Worm (Caenorhabditis elegans): ENCODE measurements around the gene lgc-58.

Gene lgc-58

DNA sequence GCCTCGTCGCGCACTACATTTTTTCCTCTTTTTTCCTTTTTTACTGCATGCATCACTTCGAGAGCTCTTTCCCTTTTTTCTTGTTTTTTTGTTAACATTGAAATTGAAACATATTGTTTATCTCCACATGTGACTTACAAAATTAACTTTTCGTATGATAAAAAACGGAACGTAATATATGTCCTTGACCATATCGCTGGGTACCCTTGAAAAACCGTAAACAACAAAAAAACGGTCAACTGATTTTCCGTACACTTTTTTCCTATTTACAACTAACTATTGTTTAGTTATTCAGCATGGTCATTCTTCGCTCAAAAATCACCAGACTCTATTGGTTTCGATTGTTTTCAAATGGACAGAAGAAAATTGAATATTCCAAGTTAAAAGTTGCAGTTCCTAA is 46.7 kb downstream of the lgc-58 start, which contains the start of gene nnt-1 (continued):
- TF ChIP-seq lin-15B (tag; optimal IDR thresholded peaks at IDR 0.05) = no peak

DNA sequence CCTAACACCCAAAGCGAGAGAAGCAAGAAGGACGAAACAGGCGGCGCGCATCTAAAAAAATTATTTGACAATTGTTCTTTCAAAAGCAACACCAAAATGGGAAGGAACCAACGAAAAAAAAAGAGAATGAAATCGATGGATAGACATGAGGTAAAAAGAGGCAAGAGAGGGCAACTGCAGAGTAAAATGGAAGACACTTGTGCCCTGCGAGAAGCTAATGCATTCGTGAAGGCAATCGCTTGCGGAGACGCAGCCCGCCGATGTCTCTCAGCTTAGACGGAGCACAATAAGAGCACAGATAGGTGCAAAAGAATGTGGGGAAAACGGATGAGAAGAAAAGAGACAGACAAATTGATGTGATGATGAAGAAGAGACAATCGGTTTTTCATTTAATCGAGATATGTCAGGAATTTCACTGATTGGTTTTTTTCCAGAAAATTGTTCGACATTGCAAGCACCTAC is 52.9 kb downstream of the lgc-58 start, which contains the start of gene C15H9.9:
TSS of gene C15H9.9 (minus strand) at position 51 of the 462 bp plus-strand sequence.
- no peak for TF ChIP-seq pqm-1 (tag; optimal IDR thresholded peaks at IDR 0.05)
- no peak for TF ChIP-seq nhr-90 (tag; optimal IDR thresholded peaks at IDR 0.05; ENCODE audit: poor library complexity)
- peak; percentile 10 for TF ChIP-seq nhr-20 (tag; optimal IDR thresholded peaks at IDR 0.05)
- peak; percentile 47 for TF ChIP-seq tbx-2 (tag; optimal IDR thresholded peaks at IDR 0.05)
- TF ChIP-seq lin-14 (GFP tag; optimal IDR thresholded peaks at IDR 0.05) = peak; percentile 76
- TF ChIP-seq lsy-2 (tag; optimal IDR thresholded peaks at IDR 0.05) = peak in 1 of 2 experiments; percentile 30
- peak; percentile 25 for TF ChIP-seq swsn-7 (tag; optimal IDR thresholded peaks at IDR 0.05)
- TF ChIP-seq nhr-71 (tag; optimal IDR thresholded peaks at IDR 0.05) = peak; percentile 39
- no peak for TF ChIP-seq fkh-4 (tag; optimal IDR thresholded peaks at IDR 0.05; ENCODE audit: borderline replicate concordance)
- TF ChIP-seq ceh-88 (GFP tag; IDR thresholded peaks at IDR 0.05) = no peak
- peak; percentile 26 for TF ChIP-seq snu-23 (GFP tag; optimal IDR thresholded peaks at IDR 0.05)
- no peak for TF ChIP-seq mab-9 (GFP tag; IDR thresholded peaks at IDR 0.05)
- TF ChIP-seq xbp-1 (tag; optimal IDR thresholded peaks at IDR 0.05) = peak; percentile 5
- TF ChIP-seq fkh-8 (tag; optimal IDR thresholded peaks at IDR 0.05) = peak; percentile 12
- TF ChIP-seq dsc-1 (tag; optimal IDR thresholded peaks at IDR 0.05) = peak; percentile 57
- TF ChIP-seq nhr-47 (tag; optimal IDR thresholded peaks at IDR 0.05) = peak; percentile 15
- peak; percentile 44 for TF ChIP-seq rnt-1 (tag; optimal IDR thresholded peaks at IDR 0.05)
- TF ChIP-seq ceh-82 (tag; optimal IDR thresholded peaks at IDR 0.05) = peak in 2 of 3 experiments; percentile 25 to 26
- TF ChIP-seq fkh-10 (GFP tag; optimal IDR thresholded peaks at IDR 0.05) = peak; percentile 32

ce11 chrX:6128773-6129172 is 53.5 kb downstream of the lgc-58 start:
- no peak for TF ChIP-seq unc-130 (tag; optimal IDR thresholded peaks at IDR 0.05)
- peak; percentile 59 for TF ChIP-seq nhr-85 (tag)
- peak in 2 of 6 experiments; percentile 7 to 52 for TF ChIP-seq elt-3 (tag; optimal IDR thresholded peaks at IDR 0.05)

DNA sequence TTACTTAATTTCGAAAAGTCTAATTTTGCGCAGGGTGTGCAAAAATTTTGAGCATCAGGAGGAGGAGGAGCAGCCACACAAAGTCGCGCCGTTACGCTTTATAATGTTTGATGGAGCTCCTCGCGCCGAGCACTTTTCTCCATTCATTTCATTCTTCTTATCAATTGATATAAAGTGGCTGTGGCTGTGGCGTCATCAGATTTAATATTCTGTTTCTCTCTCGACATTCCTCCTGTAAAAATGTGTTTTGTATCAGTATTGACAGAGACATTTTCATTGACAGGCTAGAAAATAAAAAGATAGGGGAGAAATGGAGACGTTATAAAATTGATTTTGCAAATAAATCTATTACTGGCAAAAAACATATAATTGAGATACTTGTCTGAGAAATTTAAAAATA is 54.0 kb downstream of the lgc-58 start:
- TF ChIP-seq snu-23 (GFP tag; optimal IDR thresholded peaks at IDR 0.05) = no peak
- TF ChIP-seq mep-1 (tag; optimal IDR thresholded peaks at IDR 0.05) = no peak
- TF ChIP-seq efl-1 (optimal IDR thresholded peaks at IDR 0.05) = no peak
- peak in 1 of 2 experiments; percentile 27 for TF ChIP-seq efl-1 (GFP tag; optimal IDR thresholded peaks at IDR 0.05 in 1 of 2)
- peak; percentile 1 for TF ChIP-seq nhr-20 (tag; optimal IDR thresholded peaks at IDR 0.05)
- no peak for TF ChIP-seq irx-1 (tag; optimal IDR thresholded peaks at IDR 0.05)
- no peak for TF ChIP-seq Y116A8C.19 (tag; optimal IDR thresholded peaks at IDR 0.05; ENCODE audit: borderline replicate concordance)
- TF ChIP-seq unc-98 (GFP tag; IDR thresholded peaks at IDR 0.05) = no peak
- TF ChIP-seq elt-2 (tag; optimal IDR thresholded peaks at IDR 0.05) = peak; percentile 53
- TF ChIP-seq rnt-1 (tag; optimal IDR thresholded peaks at IDR 0.05) = no peak
- no peak for TF ChIP-seq F16B12.6 (tag; optimal IDR thresholded peaks at IDR 0.05)
- no peak for TF ChIP-seq nhr-12 (tag; optimal IDR thresholded peaks at IDR 0.05)
- no peak for TF ChIP-seq lin-15B (tag; optimal IDR thresholded peaks at IDR 0.05)
- no peak for TF ChIP-seq unc-62 (GFP tag; optimal IDR thresholded peaks at IDR 0.05)
- no peak for TF ChIP-seq fos-1 (tag; optimal IDR thresholded peaks at IDR 0.05)
- TF ChIP-seq pqm-1 (tag; optimal IDR thresholded peaks at IDR 0.05) = no peak
- no peak for TF ChIP-seq mab-9 (GFP tag; IDR thresholded peaks at IDR 0.05)
- peak; percentile 15 for TF ChIP-seq nhr-71 (tag; optimal IDR thresholded peaks at IDR 0.05)
- no peak for TF ChIP-seq pax-3 (tag; optimal IDR thresholded peaks at IDR 0.05)
- no peak for TF ChIP-seq C16A3.4 (tag; optimal IDR thresholded peaks at IDR 0.05)
- TF ChIP-seq lin-14 (GFP tag; optimal IDR thresholded peaks at IDR 0.05) = peak; percentile 2
- TF ChIP-seq nhr-77 (tag; optimal IDR thresholded peaks at IDR 0.05) = peak; percentile 42
- no peak for TF ChIP-seq nhr-84 (tag; optimal IDR thresholded peaks at IDR 0.05)
- TF ChIP-seq tlp-1 (tag; optimal IDR thresholded peaks at IDR 0.05) = no peak
- peak in 1 of 2 experiments; percentile 19 for TF ChIP-seq lin-35 (GFP tag; optimal IDR thresholded peaks at IDR 0.05)
- TF ChIP-seq ets-5 (GFP tag; IDR thresholded peaks at IDR 0.05) = no peak
- no peak for TF ChIP-seq ceh-63 (GFP tag; optimal IDR thresholded peaks at IDR 0.05)
- TF ChIP-seq xbp-1 (tag; optimal IDR thresholded peaks at IDR 0.05) = no peak
- TF ChIP-seq sptf-1 (tag; optimal IDR thresholded peaks at IDR 0.05) = no peak
